Worm (Caenorhabditis elegans) whole organism, young adult: Measurements from ENCODE around the gene C27F2.9.

Experiments
- B0336.3 ChIP-seq: fragments of 200-800 bp; sonication (Bioruptor generic); IDR thresholded peaks from 2 replicates; pipeline ENCODE4 v1.3.6; 2022; ENCODE audit warnings: missing genetic modification characterization, missing compliant biosample characterization
- C06A6.2 ChIP-seq: fragments of 200-800 bp; sonication (Bioruptor generic); conservative IDR thresholded peaks from 2 replicates; pipeline ENCODE4 v1.3.6; 2022; ENCODE audit warnings: missing genetic modification characterization, missing compliant biosample characterization
- D2030.7 ChIP-seq: fragments of 200-800 bp; sonication (Bioruptor generic); IDR thresholded peaks from 2 replicates; pipeline ENCODE4 v1.3.6; 2022; ENCODE audit warnings: missing genetic modification reagents, missing genetic modification characterization, missing compliant biosample characterization
- F10E7.11 ChIP-seq: sonication (generic microtip); optimal IDR thresholded peaks from 2 replicates; lab custom pipeline; 2017; ENCODE audit warnings: mild to moderate bottlenecking, missing genetic modification characterization, moderate library complexity, missing compliant biosample characterization
- F22D6.2 ChIP-seq: sonication (generic microtip); optimal IDR thresholded peaks from 2 replicates; lab custom pipeline; 2016; ENCODE audit warnings: mild to moderate bottlenecking, missing genetic modification characterization, missing compliant biosample characterization
- F33H1.4 ChIP-seq: fragments of 200-800 bp; sonication (Bioruptor generic); IDR thresholded peaks from 2 replicates; pipeline ENCODE4 v1.3.6; 2022; ENCODE audit warnings: missing genetic modification reagents, missing genetic modification characterization, missing compliant biosample characterization
- K12H6.12 ChIP-seq: fragments of 200-800 bp; sonication (Bioruptor generic); optimal IDR thresholded peaks from 2 replicates; lab custom pipeline; 2018; ENCODE audit warnings: mild to moderate bottlenecking, missing genetic modification characterization, missing compliant biosample characterization
- Y53F4B.3 ChIP-seq: fragments of 200-800 bp; sonication (Bioruptor generic); IDR thresholded peaks from 2 replicates; pipeline ENCODE4 v1.3.6; 2022; ENCODE audit warnings: missing genetic modification reagents, missing genetic modification characterization, missing compliant biosample characterization
- Y67H2A.10 ChIP-seq: fragments of 200-800 bp; sonication (Bioruptor generic); conservative IDR thresholded peaks from 2 replicates; pipeline ENCODE4 v1.3.6; 2022; ENCODE audit warnings: missing genetic modification reagents, missing genetic modification characterization, missing compliant biosample characterization
- aptf-2 ChIP-seq: fragments of 200-800 bp; sonication (Bioruptor generic); conservative IDR thresholded peaks from 2 replicates; pipeline ENCODE4 v1.3.6; 2022; ENCODE audit warnings: missing genetic modification reagents, missing genetic modification characterization, missing compliant biosample characterization
- atf-7 ChIP-seq: sonication (generic microtip); optimal IDR thresholded peaks from 2 replicates; lab custom pipeline; 2017; ENCODE audit warnings: mild to moderate bottlenecking, missing genetic modification characterization, missing compliant biosample characterization
- attf-6 ChIP-seq: fragments of 200-800 bp; sonication (Bioruptor generic); IDR thresholded peaks from 2 replicates; pipeline ENCODE4 v1.3.6; 2022; ENCODE audit warnings: missing genetic modification reagents, missing genetic modification characterization, missing compliant biosample characterization
- bed-1 ChIP-seq: fragments of 200-800 bp; sonication (Bioruptor generic); IDR thresholded peaks from 2 replicates; pipeline ENCODE4 v1.3.6; 2022; ENCODE audit warnings: missing genetic modification reagents, missing genetic modification characterization, missing compliant biosample characterization
- bed-2 ChIP-seq: fragments of 200-800 bp; sonication (Bioruptor generic); IDR thresholded peaks from 2 replicates; pipeline ENCODE4 v1.3.6; 2022; ENCODE audit warnings: missing genetic modification reagents, missing genetic modification characterization, missing compliant biosample characterization
- ccch-3 ChIP-seq: fragments of 200-800 bp; sonication (Bioruptor generic); optimal IDR thresholded peaks from 2 replicates; lab custom pipeline; 2018; ENCODE audit warnings: mild to moderate bottlenecking, missing genetic modification characterization, missing compliant biosample characterization
- cebp-2 ChIP-seq: fragments of 200-800 bp; sonication (Bioruptor generic); IDR thresholded peaks from 2 replicates; pipeline ENCODE4 v1.3.6; 2022; ENCODE audit warnings: missing genetic modification characterization, missing compliant biosample characterization
- ceh-27 ChIP-seq: fragments of 200-800 bp; sonication (Bioruptor generic); optimal IDR thresholded peaks from 2 replicates; lab custom pipeline; 2018; ENCODE audit warnings: mild to moderate bottlenecking, missing genetic modification characterization, moderate library complexity, missing compliant biosample characterization
- ceh-91 ChIP-seq: fragments of 200-800 bp; sonication (Bioruptor generic); IDR thresholded peaks from 2 replicates; pipeline ENCODE4 v1.3.6; 2022; ENCODE audit warnings: missing genetic modification reagents, missing genetic modification characterization, missing compliant biosample characterization
- chd-7 ChIP-seq: sonication (generic microtip); optimal IDR thresholded peaks from 2 replicates; lab custom pipeline; 2016; ENCODE audit warnings: mild to moderate bottlenecking, missing genetic modification characterization, moderate library complexity, missing compliant biosample characterization
- dox-1 ChIP-seq: fragments of 200-800 bp; sonication (Bioruptor generic); IDR thresholded peaks from 2 replicates; pipeline ENCODE4 v1.3.6; 2022; ENCODE audit warnings: missing genetic modification reagents, missing genetic modification characterization, missing compliant biosample characterization
- dpl-1 ChIP-seq: fragments of 150-350 bp; optimal IDR thresholded peaks from 2 replicates; lab custom pipeline; 2014; ENCODE audit warnings: missing biosample characterization, missing genetic modification reagents, missing genetic modification characterization
- ekl-4 ChIP-seq: fragments of 200-800 bp; sonication (Bioruptor generic); IDR thresholded peaks from 2 replicates; pipeline ENCODE4 v1.3.6; 2022; ENCODE audit warnings: missing genetic modification reagents, missing genetic modification characterization, missing compliant biosample characterization
- ets-4 ChIP-seq: fragments of 200-800 bp; sonication (Bioruptor generic); optimal IDR thresholded peaks from 2 replicates; lab custom pipeline; 2018; ENCODE audit warnings: mild to moderate bottlenecking, missing genetic modification characterization, missing compliant biosample characterization
- hlh-26 ChIP-seq: fragments of 200-800 bp; sonication (Bioruptor generic); conservative IDR thresholded peaks from 2 replicates; pipeline ENCODE4 v1.3.6; 2022; ENCODE audit warnings: missing genetic modification reagents, missing genetic modification characterization, missing compliant biosample characterization
- hmg-1.2 ChIP-seq: fragments of 200-800 bp; sonication (Bioruptor generic); IDR thresholded peaks from 2 replicates; pipeline ENCODE4 v1.3.6; 2022; ENCODE audit warnings: missing genetic modification reagents, missing genetic modification characterization, missing compliant biosample characterization
- hmg-20 ChIP-seq: fragments of 200-800 bp; sonication (Bioruptor generic); IDR thresholded peaks from 2 replicates; pipeline ENCODE4 v1.3.6; 2022; ENCODE audit warnings: missing genetic modification reagents, missing genetic modification characterization, missing compliant biosample characterization
- let-526 ChIP-seq: fragments of 200-800 bp; sonication (Bioruptor generic); IDR thresholded peaks from 2 replicates; pipeline ENCODE4 v1.3.6; 2022; ENCODE audit warnings: missing genetic modification reagents, missing genetic modification characterization, missing compliant biosample characterization
- let-607 ChIP-seq, 2 experiments: fragments of 200-800 bp in 1 of 2; sonication (Bioruptor generic) in 1 of 2; sonication (generic microtip) in 1 of 2; optimal IDR thresholded peaks; 2 replicates each; lab custom pipeline; 2016 to 2018; ENCODE audit warnings: mild to moderate bottlenecking in 2 of 2, missing compliant biosample characterization in 2 of 2, missing genetic modification characterization in 2 of 2, moderate library complexity in 2 of 2, missing genotype in 1 of 2
- lin-35 ChIP-seq, 3 experiments: fragments of 150-350 bp in 2 of 3; sonication (generic microtip) in 1 of 3; optimal IDR thresholded peaks; 2 replicates each; lab custom pipeline; 2014 to 2018; ENCODE audit warnings: missing biosample characterization in 3 of 3, missing genetic modification characterization in 3 of 3, missing genetic modification reagents in 3 of 3
- lir-1 ChIP-seq: fragments of 200-800 bp; sonication (Bioruptor generic); conservative IDR thresholded peaks from 2 replicates; pipeline ENCODE4 v1.3.6; 2022; ENCODE audit warnings: missing genetic modification reagents, missing genetic modification characterization, missing compliant biosample characterization
- lsl-1 ChIP-seq: fragments of 200-800 bp; sonication (Bioruptor generic); optimal IDR thresholded peaks from 2 replicates; lab custom pipeline; 2018; ENCODE audit warnings: mild to moderate bottlenecking, missing genetic modification characterization, moderate library complexity, missing compliant biosample characterization
- lsy-27 ChIP-seq: sonication (generic microtip); optimal IDR thresholded peaks from 2 replicates; lab custom pipeline; 2017; ENCODE audit warnings: missing genetic modification characterization, mild to moderate bottlenecking, missing compliant biosample characterization, antibody characterized with exemption, missing genotype, borderline replicate concordance; ENCODE audit not compliant: insufficient read depth
- madf-6 ChIP-seq: fragments of 200-800 bp; sonication (Bioruptor generic); IDR thresholded peaks from 2 replicates; pipeline ENCODE4 v1.3.6; 2022; ENCODE audit warnings: missing genetic modification reagents, missing genetic modification characterization, missing compliant biosample characterization
- madf-8 ChIP-seq: fragments of 200-800 bp; sonication (Bioruptor generic); conservative IDR thresholded peaks from 2 replicates; pipeline ENCODE4 v1.3.6; 2022; ENCODE audit warnings: missing genetic modification reagents, missing genetic modification characterization, missing compliant biosample characterization
- mcd-1 ChIP-seq: fragments of 200-800 bp; sonication (Bioruptor generic); IDR thresholded peaks from 2 replicates; pipeline ENCODE4 v1.3.6; 2022; ENCODE audit warnings: missing genetic modification reagents, missing genetic modification characterization, missing compliant biosample characterization
- mes-4 ChIP-seq: sonication (generic microtip); optimal IDR thresholded peaks from 2 replicates; lab custom pipeline; 2016; ENCODE audit warnings: missing genotype, missing genetic modification characterization, missing compliant biosample characterization
- snpc-1.1 ChIP-seq: sonication (generic microtip); optimal IDR thresholded peaks from 2 replicates; lab custom pipeline; 2017; ENCODE audit warnings: missing genetic modification characterization, mild to moderate bottlenecking, missing compliant biosample characterization, antibody characterized with exemption, moderate library complexity, missing genotype, missing genetic modification reagents; ENCODE audit not compliant: insufficient read depth
- somi-1 ChIP-seq: fragments of 200-800 bp; sonication (Bioruptor generic); optimal IDR thresholded peaks from 2 replicates; lab custom pipeline; 2018; ENCODE audit warnings: mild to moderate bottlenecking, missing genetic modification characterization, missing compliant biosample characterization
- tbp1 ChIP-seq: fragments of 200-800 bp; sonication (Bioruptor generic); optimal IDR thresholded peaks from 2 replicates; lab custom pipeline; 2018; ENCODE audit warnings: mild to moderate bottlenecking, missing genetic modification characterization, missing compliant biosample characterization
- unc-130 ChIP-seq: sonication (generic microtip); optimal IDR thresholded peaks from 2 replicates; lab custom pipeline; 2016; ENCODE audit warnings: missing genetic modification reagents, missing genetic modification characterization, missing compliant biosample characterization
- xnd-1 ChIP-seq: sonication (generic microtip); optimal IDR thresholded peaks from 2 replicates; lab custom pipeline; 2016; ENCODE audit warnings: missing genotype, missing genetic modification reagents, missing genetic modification characterization, missing compliant biosample characterization
- ztf-18 ChIP-seq: sonication (generic microtip); optimal IDR thresholded peaks from 2 replicates; lab custom pipeline; 2016; ENCODE audit warnings: missing genotype, mild to moderate bottlenecking, missing genetic modification characterization, missing compliant biosample characterization
- ztf-3 ChIP-seq: fragments of 200-800 bp; sonication (Bioruptor generic); optimal IDR thresholded peaks from 2 replicates; lab custom pipeline; 2018; ENCODE audit warnings: mild to moderate bottlenecking, missing genetic modification characterization, missing compliant biosample characterization

C27F2.9 gene

DNA sequence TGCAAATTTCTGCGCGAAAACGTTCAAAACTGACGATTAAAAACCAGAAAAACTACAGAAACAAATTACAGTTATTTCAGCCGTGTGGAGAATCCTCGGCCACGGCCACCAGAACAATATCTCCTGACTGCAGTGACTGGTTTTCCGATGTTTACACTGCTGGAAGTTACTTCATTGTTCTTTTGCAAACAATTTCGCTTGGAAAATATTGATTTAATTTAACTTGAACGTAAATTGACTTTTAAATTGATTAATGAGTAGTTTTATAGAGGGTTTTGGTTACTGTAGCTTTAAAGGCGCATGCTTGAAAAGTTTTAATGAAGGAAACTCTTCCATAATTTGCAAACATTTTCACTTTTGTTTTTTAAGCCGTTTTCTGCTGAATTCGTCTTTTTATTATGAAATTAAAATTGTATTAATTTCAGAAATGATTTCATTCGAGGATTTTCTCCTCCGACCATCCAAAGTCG is 36.1 kb upstream of the C27F2.9 start, which contains the start of gene smcr-8 (continued):
- TF ChIP-seq ztf-18 (tag; lab: Kevin White, UChicago) (peak; percentile 72), C06A6.2 (GFP tag; lab: Robert Waterston, UW) (no peak), unc-130 (peak; percentile 78), lir-1 (GFP tag; lab: Robert Waterston, UW) (0 out of 2 replicates have a peak, but pooled peaks have one; percentile 11), madf-6 (GFP tag; lab: Robert Waterston, UW) (peak; percentile 82), F10E7.11 (tag; lab: Kevin White, UChicago) (no peak), D2030.7 (GFP tag; lab: Robert Waterston, UW) (peak; percentile 68), B0336.3 (GFP tag; lab: Robert Waterston, UW) (no peak), ekl-4 (0 out of 2 replicates have a peak, but pooled peaks have one; percentile 42), ceh-91 (GFP tag; lab: Robert Waterston, UW) (peak; percentile 54; the same call in 1 of the 2 replicates), ztf-3 (GFP tag; lab: Kevin White, UChicago) (no peak), dpl-1 (GFP tag; lab: Kevin White, UChicago) (no peak), let-526 (GFP tag; lab: Robert Waterston, UW) (peak; percentile 51; the same call in 1 of the 2 replicates), snpc-1.1 (tag; lab: Kevin White, UChicago) (no peak), mcd-1 (no peak), ceh-27 (GFP tag; lab: Kevin White, UChicago) (peak; percentile 49), tbp1 (GFP tag; lab: Kevin White, UChicago) (no peak)

DNA sequence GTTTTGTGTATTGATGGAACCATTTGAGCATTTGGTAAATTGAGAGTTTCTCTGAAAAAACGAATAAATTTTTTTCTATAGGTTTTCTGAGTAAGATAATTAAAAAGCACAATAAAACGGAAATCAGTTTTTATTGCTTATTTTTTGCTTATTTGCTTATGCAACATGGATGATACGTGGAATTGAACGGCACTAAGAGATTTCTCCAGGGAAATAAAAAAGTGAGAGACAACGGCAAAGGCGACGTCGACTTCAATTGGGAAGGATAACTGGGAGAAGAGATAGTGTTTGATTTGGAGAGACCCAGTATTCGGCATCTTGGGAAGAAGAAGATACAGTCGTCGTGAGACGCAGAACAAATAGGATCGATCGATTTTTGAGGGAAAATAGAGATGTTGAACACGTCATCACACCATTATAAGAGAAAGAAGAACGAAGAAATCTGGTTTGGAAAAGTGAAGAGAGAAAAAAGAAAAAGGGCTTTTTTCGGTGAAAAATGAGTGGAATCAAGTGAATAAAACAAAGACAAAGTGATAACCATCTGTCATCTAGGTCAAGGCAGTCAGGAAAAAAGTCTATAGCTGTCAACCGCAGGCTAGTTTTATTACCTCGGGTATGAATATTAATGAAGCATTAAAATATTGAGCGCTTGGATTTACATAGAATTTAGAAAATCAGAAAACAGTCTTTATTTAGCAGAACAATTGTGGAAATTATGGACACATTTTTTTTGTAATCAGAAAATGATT is 35.4 kb upstream of the C27F2.9 start, which contains the start of gene tmem-131:
Gene tmem-131 (minus strand): TSS at position 51 of the 749 bp plus-strand sequence.
- TF ChIP-seq madf-6 (GFP tag; lab: Robert Waterston, UW) (no peak), let-607 (tag; optimal IDR thresholded peaks at IDR 0.05; lab: Kevin White, UChicago) (peak in 1 of 2 experiments; percentile 43), Y67H2A.10 (GFP tag; lab: Robert Waterston, UW) (no peak), aptf-2 (GFP tag; lab: Robert Waterston, UW) (peak; percentile 82), hmg-1.2 (peak; percentile 64), hmg-20 (no peak), bed-2 (no peak), xnd-1 (tag; lab: Kevin White, UChicago) (no peak), lsy-27 (tag; lab: Kevin White, UChicago) (no peak)

DNA sequence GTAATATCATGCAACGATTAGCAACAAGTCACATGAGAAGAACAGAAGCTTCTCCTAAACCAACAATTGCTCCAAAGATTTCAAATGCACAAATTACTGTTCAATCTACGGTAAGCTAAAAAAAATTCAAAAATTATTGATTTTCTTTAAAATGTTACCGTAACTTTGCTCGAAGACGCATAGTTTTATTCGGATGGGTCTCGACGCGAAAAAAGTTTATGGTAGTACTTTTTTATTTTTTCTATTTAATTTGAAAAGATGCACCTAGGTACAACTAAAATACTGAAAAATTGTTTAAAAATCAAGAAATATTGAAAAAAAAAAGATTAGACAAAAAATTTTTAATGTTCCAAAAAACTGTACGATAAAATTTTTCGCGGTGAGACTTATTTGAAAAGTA is 24.8 kb upstream of the C27F2.9 start:
- no peak for TF ChIP-seq cebp-2 (GFP tag; lab: Robert Waterston, UW)
- no peak for TF ChIP-seq chd-7 (tag; lab: Kevin White, UChicago)
- TF ChIP-seq F22D6.2, result no peak
- TF ChIP-seq attf-6 (GFP tag; lab: Robert Waterston, UW), result no peak
- TF ChIP-seq bed-1 (GFP tag; lab: Robert Waterston, UW), result no peak
- peak; percentile 85 for TF ChIP-seq F33H1.4
- TF ChIP-seq mes-4 (tag; lab: Kevin White, UChicago), result no peak
- TF ChIP-seq lin-35 (GFP tag; optimal IDR thresholded peaks at IDR 0.05; lab: Kevin White, UChicago), result no peak
- no peak for TF ChIP-seq atf-7 (tag; lab: Kevin White, UChicago)
- TF ChIP-seq Y53F4B.3 (GFP tag; lab: Robert Waterston, UW), result no peak
- no peak for TF ChIP-seq ets-4 (GFP tag; lab: Kevin White, UChicago)
- peak; percentile 92 for TF ChIP-seq lsl-1 (GFP tag; lab: Kevin White, UChicago)
- TF ChIP-seq K12H6.12 (tag; lab: Kevin White, UChicago), result no peak
- no peak for TF ChIP-seq hlh-26 (GFP tag; lab: Robert Waterston, UW)
- TF ChIP-seq madf-6 (GFP tag; lab: Robert Waterston, UW), result peak; percentile 84
- no peak for TF ChIP-seq dox-1 (GFP tag; lab: Robert Waterston, UW)
- TF ChIP-seq tbp1 (GFP tag; lab: Kevin White, UChicago), result no peak
- no peak for TF ChIP-seq ztf-18 (tag; lab: Kevin White, UChicago)
- TF ChIP-seq somi-1, result no peak
- TF ChIP-seq ccch-3 (GFP tag; lab: Kevin White, UChicago), result no peak
- TF ChIP-seq bed-2, result no peak
- TF ChIP-seq ceh-27 (GFP tag; lab: Kevin White, UChicago), result no peak
- TF ChIP-seq madf-8 (GFP tag; lab: Robert Waterston, UW), result peak; percentile 62
